Fruit fly (Drosophila melanogaster) whole organism, embryonic: ENCODE data around the gene CG3347.

Experiments used
- Abd-B ChIP-seq: fragments of 200-800 bp; sonication (Bioruptor generic); optimal IDR thresholded peaks from 2 replicates; lab custom pipeline; 2018; ENCODE audit warnings: missing biosample characterization, mild to moderate bottlenecking, missing genetic modification characterization, moderate library complexity
- Antp ChIP-seq: fragments of 200-800 bp; sonication (Bioruptor generic); optimal IDR thresholded peaks from 3 replicates; lab custom pipeline; 2016; ENCODE audit warnings: missing biosample characterization, missing genetic modification characterization
- CG13287 ChIP-seq: fragments of 200-800 bp; sonication (Bioruptor generic); IDR thresholded peaks from 2 replicates; pipeline ENCODE4 v1.3.6; 2022; ENCODE audit warnings: missing biosample characterization, missing genetic modification characterization; ENCODE audit not compliant: partially characterized antibody
- CG15269 ChIP-seq: fragments of 200-800 bp; sonication (Bioruptor generic); optimal IDR thresholded peaks from 2 replicates; lab custom pipeline; 2018; ENCODE audit warnings: missing biosample characterization, mild to moderate bottlenecking, missing genetic modification characterization, moderate library complexity
- CG15696 ChIP-seq: fragments of 200-800 bp; sonication (Bioruptor generic); optimal IDR thresholded peaks from 2 replicates; lab custom pipeline; 2019; ENCODE audit warnings: missing biosample characterization, mild to moderate bottlenecking, missing genetic modification characterization, moderate library complexity
- CG1603 ChIP-seq: fragments of 200-800 bp; sonication (Bioruptor generic); optimal IDR thresholded peaks from 2 replicates; lab custom pipeline; 2019; ENCODE audit warnings: missing biosample characterization, mild to moderate bottlenecking, missing genetic modification characterization, moderate library complexity
- CG17361 ChIP-seq: fragments of 200-800 bp; sonication (Bioruptor generic); IDR thresholded peaks from 3 replicates; pipeline ENCODE4 v1.3.6; 2022; ENCODE audit warnings: missing biosample characterization, missing genetic modification characterization
- CG17802 ChIP-seq: fragments of 200-800 bp; sonication (Bioruptor generic); optimal IDR thresholded peaks from 2 replicates; lab custom pipeline; 2018; ENCODE audit warnings: missing biosample characterization, mild to moderate bottlenecking, missing genetic modification characterization, moderate library complexity
- CG17829 ChIP-seq: fragments of 200-800 bp; optimal IDR thresholded peaks from 2 replicates; lab custom pipeline; 2019; ENCODE audit warnings: missing biosample characterization, mild to moderate bottlenecking, missing genetic modification characterization, moderate library complexity
- CG17912 ChIP-seq: fragments of 200-800 bp; sonication (Bioruptor generic); optimal IDR thresholded peaks from 2 replicates; lab custom pipeline; 2018; ENCODE audit warnings: missing biosample characterization, mild to moderate bottlenecking, missing genetic modification characterization
- CG3847 ChIP-seq: fragments of 200-800 bp; sonication (Bioruptor generic); IDR thresholded peaks from 2 replicates; pipeline ENCODE4 v1.3.6; 2022; ENCODE audit warnings: missing biosample characterization, missing genetic modification characterization
- CG4730 ChIP-seq: fragments of 200-800 bp; sonication (Bioruptor generic); IDR thresholded peaks from 2 replicates; pipeline ENCODE4 v1.3.6; 2022; ENCODE audit warnings: missing biosample characterization, missing genetic modification characterization
- CG4820 ChIP-seq: fragments of 200-800 bp; sonication (Bioruptor generic); optimal IDR thresholded peaks from 3 replicates; lab custom pipeline; 2016; ENCODE audit warnings: missing biosample characterization, missing genetic modification characterization
- CG6254 ChIP-seq: fragments of 200-800 bp; sonication (Bioruptor generic); optimal IDR thresholded peaks from 3 replicates; lab custom pipeline; 2017; ENCODE audit warnings: mild to moderate bottlenecking, missing biosample characterization, missing genetic modification reagents, missing genetic modification characterization
- CG6654 ChIP-seq: fragments of 200-800 bp; sonication (Bioruptor generic); optimal IDR thresholded peaks from 2 replicates; lab custom pipeline; 2017; ENCODE audit warnings: missing biosample characterization, mild to moderate bottlenecking, missing genetic modification characterization
- CG7357 ChIP-seq: fragments of 200-800 bp; sonication (Bioruptor generic); IDR thresholded peaks from 3 replicates; pipeline ENCODE4 v1.3.6; 2022; ENCODE audit warnings: missing biosample characterization, missing genetic modification characterization
- CG7786 ChIP-seq: fragments of 200-800 bp; sonication (Bioruptor generic); optimal IDR thresholded peaks from 2 replicates; lab custom pipeline; 2016; ENCODE audit warnings: missing biosample characterization, missing genetic modification characterization
- CG7987 ChIP-seq: fragments of 200-800 bp; sonication (Bioruptor generic); optimal IDR thresholded peaks from 2 replicates; lab custom pipeline; 2018; ENCODE audit warnings: missing biosample characterization, mild to moderate bottlenecking, missing genetic modification characterization, moderate library complexity
- CG9932 ChIP-seq: fragments of 200-800 bp; sonication (Bioruptor generic); IDR thresholded peaks from 2 replicates; pipeline ENCODE4 v1.3.6; 2022; ENCODE audit warnings: missing biosample characterization, missing genetic modification characterization
- CHES-1-like ChIP-seq: fragments of 200-800 bp; sonication (Bioruptor generic); optimal IDR thresholded peaks from 2 replicates; lab custom pipeline; 2016; ENCODE audit warnings: missing biosample characterization, missing genetic modification characterization
- Camta ChIP-seq: fragments of 200-800 bp; sonication (Bioruptor generic); optimal IDR thresholded peaks from 2 replicates; lab custom pipeline; 2016; ENCODE audit warnings: missing biosample characterization, missing genetic modification characterization
- Dad ChIP-seq: fragments of 200-800 bp; sonication (Bioruptor generic); optimal IDR thresholded peaks from 3 replicates; lab custom pipeline; 2016; ENCODE audit warnings: missing biosample characterization, missing genetic modification characterization
- Drgx ChIP-seq: fragments of 200-800 bp; sonication (Bioruptor generic); IDR thresholded peaks from 2 replicates; pipeline ENCODE4 v1.3.6; 2022; ENCODE audit warnings: missing biosample characterization, missing genetic modification characterization
- ERR ChIP-seq: fragments of 200-800 bp; sonication (Bioruptor generic); optimal IDR thresholded peaks from 2 replicates; lab custom pipeline; 2016; ENCODE audit warnings: missing biosample characterization, missing genetic modification characterization
- HmgD ChIP-seq: fragments of 200-800 bp; sonication (Bioruptor generic); optimal IDR thresholded peaks from 3 replicates; lab custom pipeline; 2016; ENCODE audit warnings: missing biosample characterization, missing genetic modification characterization
- Hsf ChIP-seq: fragments of 200-800 bp; sonication (Bioruptor generic); optimal IDR thresholded peaks from 3 replicates; lab custom pipeline; 2016; ENCODE audit warnings: missing biosample characterization, missing genetic modification characterization
- NC2α ChIP-seq: fragments of 200-800 bp; sonication (Bioruptor generic); optimal IDR thresholded peaks from 2 replicates; lab custom pipeline; 2016; ENCODE audit warnings: missing biosample characterization, missing genetic modification characterization
- NK7.1 ChIP-seq: fragments of 200-800 bp; sonication (Bioruptor generic); optimal IDR thresholded peaks from 3 replicates; lab custom pipeline; 2016; ENCODE audit warnings: missing biosample characterization, missing genetic modification characterization
- Sin3A ChIP-seq: fragments of >200 bp; optimal IDR thresholded peaks from 2 replicates; lab custom pipeline; 2018
- TFAM ChIP-seq: fragments of 200-800 bp; sonication (Bioruptor generic); optimal IDR thresholded peaks from 2 replicates; lab custom pipeline; 2017; ENCODE audit warnings: missing biosample characterization, missing genetic modification characterization, inconsistent platforms
- abd-A ChIP-seq: fragments of 200-800 bp; sonication (Bioruptor generic); optimal IDR thresholded peaks from 3 replicates; lab custom pipeline; 2019; ENCODE audit warnings: missing biosample characterization, mild to moderate bottlenecking, missing genetic modification characterization, moderate library complexity
- ac ChIP-seq: fragments of 200-800 bp; sonication (Bioruptor generic); optimal IDR thresholded peaks from 3 replicates; lab custom pipeline; 2017; ENCODE audit warnings: missing biosample characterization, mild to moderate bottlenecking, missing genetic modification characterization
- amos ChIP-seq: fragments of 200-800 bp; sonication (Bioruptor generic); IDR thresholded peaks from 2 replicates; pipeline ENCODE4 v1.3.6; 2022; ENCODE audit warnings: missing biosample characterization, missing genetic modification characterization; ENCODE audit not compliant: partially characterized antibody
- bsh ChIP-seq, 2 experiments: fragments of 200-800 bp; sonication (Bioruptor generic); optimal IDR thresholded peaks; 2 replicates each; lab custom pipeline; 2017 to 2018; ENCODE audit warnings: mild to moderate bottlenecking in 2 of 2, missing biosample characterization in 2 of 2, missing genetic modification characterization in 2 of 2, moderate library complexity in 1 of 2
- chif ChIP-seq, 2 experiments: fragments of 200-800 bp; sonication (Bioruptor generic); optimal IDR thresholded peaks; 3 replicates each; lab custom pipeline; 2016; ENCODE audit warnings: missing biosample characterization in 2 of 2, missing genetic modification characterization in 2 of 2
- exex ChIP-seq: fragments of 200-800 bp; sonication (Bioruptor generic); optimal IDR thresholded peaks from 4 replicates; lab custom pipeline; 2018; ENCODE audit warnings: missing biosample characterization, mild to moderate bottlenecking, missing genetic modification characterization, moderate library complexity
- fd96Cb ChIP-seq: fragments of 200-800 bp; sonication (Bioruptor generic); optimal IDR thresholded peaks from 2 replicates; lab custom pipeline; 2018; ENCODE audit warnings: missing biosample characterization, mild to moderate bottlenecking, missing genetic modification characterization, moderate library complexity
- fu2 ChIP-seq: fragments of 200-800 bp; sonication (Bioruptor generic); optimal IDR thresholded peaks from 2 replicates; lab custom pipeline; 2016; ENCODE audit warnings: missing biosample characterization, missing genetic modification characterization
- gfzf ChIP-seq: fragments of 200-800 bp; sonication (Bioruptor generic); optimal IDR thresholded peaks from 2 replicates; lab custom pipeline; 2016; ENCODE audit warnings: missing biosample characterization, mild to moderate bottlenecking, missing genetic modification characterization, moderate library complexity
- knrl ChIP-seq: fragments of 200-800 bp; sonication (Bioruptor generic); IDR thresholded peaks from 3 replicates; pipeline ENCODE4 v1.3.6; 2022; ENCODE audit warnings: missing biosample characterization, missing genetic modification characterization; ENCODE audit not compliant: partially characterized antibody
- peb ChIP-seq: fragments of 200-800 bp; sonication (Bioruptor generic); IDR thresholded peaks from 2 replicates; pipeline ENCODE4 v1.3.6; 2022; ENCODE audit warnings: missing biosample characterization, missing genetic modification characterization
- pho ChIP-seq: fragments of 200-800 bp; sonication (Bioruptor generic); optimal IDR thresholded peaks from 2 replicates; lab custom pipeline; 2016; ENCODE audit warnings: missing biosample characterization, missing genetic modification characterization
- ro ChIP-seq: fragments of 200-800 bp; sonication (Bioruptor generic); IDR thresholded peaks from 2 replicates; pipeline ENCODE4 v1.3.6; 2022; ENCODE audit warnings: missing biosample characterization, missing genetic modification characterization
- sim ChIP-seq: fragments of 200-800 bp; sonication (Bioruptor generic); IDR thresholded peaks from 2 replicates; pipeline ENCODE4 v1.3.6; 2022; ENCODE audit warnings: missing biosample characterization, missing genetic modification characterization
- sug ChIP-seq: fragments of 200-800 bp; optimal IDR thresholded peaks from 2 replicates; lab custom pipeline; 2019; ENCODE audit warnings: missing biosample characterization, mild to moderate bottlenecking, missing genetic modification characterization, moderate library complexity
- toy ChIP-seq: fragments of 200-800 bp; sonication (Bioruptor generic); IDR thresholded peaks from 2 replicates; pipeline ENCODE4 v1.3.6; 2022; ENCODE audit warnings: missing biosample characterization, missing genetic modification characterization
- vvl ChIP-seq: fragments of 200-800 bp; sonication (Bioruptor generic); IDR thresholded peaks from 2 replicates; pipeline ENCODE4 v1.3.6; 2022; ENCODE audit warnings: missing biosample characterization, missing genetic modification characterization
- wor ChIP-seq: fragments of 200-800 bp; sonication (Bioruptor generic); IDR thresholded peaks from 2 replicates; pipeline ENCODE4 v1.3.6; 2022; ENCODE audit warnings: missing biosample characterization, missing genetic modification characterization
- zen ChIP-seq: fragments of 200-800 bp; sonication (Bioruptor generic); optimal IDR thresholded peaks from 3 replicates; lab custom pipeline; 2018; ENCODE audit warnings: missing biosample characterization, mild to moderate bottlenecking, missing genetic modification characterization, moderate library complexity

The CG3347 gene

dm6 chr2L:3302958-3303842 lies 34.0 kb downstream of the CG3347 start, which contains the start of gene CG9663 (continued):
- peak; percentile 18 to 85 for TF ChIP-seq bsh (GFP tag; optimal IDR thresholded peaks at IDR 0.05; lab: Kevin White, UChicago)
- no peak for TF ChIP-seq Hsf (GFP tag; lab: Kevin White, UChicago)
- TF ChIP-seq CG17912 (GFP tag; lab: Kevin White, UChicago) = no peak
- peak; percentile 51; the same call in 1 of the 2 replicates for TF ChIP-seq CG9932 (GFP tag; lab: Robert Waterston, UW)
- no peak for TF ChIP-seq peb (GFP tag; lab: Robert Waterston, UW)
- no peak for TF ChIP-seq ro
- no peak for TF ChIP-seq CG4820 (GFP tag; lab: Kevin White, UChicago)
- no peak for TF ChIP-seq Camta
- no peak for TF ChIP-seq pho (GFP tag; lab: Kevin White, UChicago)
- TF ChIP-seq fd96Cb = no peak
- peak; percentile 45 for TF ChIP-seq CG3847 (GFP tag; lab: Robert Waterston, UW)
- no peak for TF ChIP-seq Abd-B (GFP tag; lab: Kevin White, UChicago)
- no peak for TF ChIP-seq sim (GFP tag; lab: Robert Waterston, UW)
- peak; percentile 44 for TF ChIP-seq sug (tag; lab: Kevin White, UChicago)
- no peak for TF ChIP-seq CG7987
- TF ChIP-seq chif (GFP tag; optimal IDR thresholded peaks at IDR 0.05; lab: Kevin White, UChicago) = no peak
- no peak; the same call in 1 of the 2 replicates for TF ChIP-seq CG13287 (GFP tag; lab: Robert Waterston, UW)
- no peak for TF ChIP-seq CG17361 (GFP tag; lab: Robert Waterston, UW)
- TF ChIP-seq Antp (GFP tag; lab: Kevin White, UChicago) = peak; percentile 7
- peak; percentile 57 for TF ChIP-seq CG1603 (tag; lab: Kevin White, UChicago)
- peak; percentile 46; the same call in 1 of the 2 replicates for TF ChIP-seq amos (GFP tag; lab: Robert Waterston, UW)
- TF ChIP-seq CG15269 (tag; lab: Kevin White, UChicago) = no peak
- peak; percentile 26 for TF ChIP-seq CG7786 (GFP tag; lab: Kevin White, UChicago)
- TF ChIP-seq CG17802 (tag; lab: Kevin White, UChicago) = no peak
- TF ChIP-seq toy (GFP tag; lab: Robert Waterston, UW) = no peak
- TF ChIP-seq TFAM = no peak
- no peak for TF ChIP-seq wor (GFP tag; lab: Robert Waterston, UW)
- TF ChIP-seq HmgD (GFP tag; lab: Kevin White, UChicago) = peak; percentile 66
- TF ChIP-seq Drgx (GFP tag; lab: Robert Waterston, UW) = peak; percentile 61
- peak; percentile 19 for TF ChIP-seq ERR (GFP tag; lab: Kevin White, UChicago)
- peak; percentile 16 for TF ChIP-seq CG6254 (GFP tag; lab: Kevin White, UChicago)
- TF ChIP-seq fu2 = no peak
- peak; percentile 69 for TF ChIP-seq abd-A
- TF ChIP-seq ac (GFP tag; lab: Kevin White, UChicago) = no peak
- TF ChIP-seq CHES-1-like (GFP tag; lab: Kevin White, UChicago) = peak; percentile 35
- TF ChIP-seq knrl (GFP tag; lab: Robert Waterston, UW) = no peak
- TF ChIP-seq CG15696 (tag; lab: Kevin White, UChicago) = no peak
- no peak for TF ChIP-seq CG4730 (GFP tag; lab: Robert Waterston, UW)
- peak; percentile 53 for TF ChIP-seq Sin3A (lab: Kevin White, UChicago)
- no peak for TF ChIP-seq zen (tag; lab: Kevin White, UChicago)
- peak; percentile 37; the same call in 1 of the 2 replicates for TF ChIP-seq vvl (GFP tag; lab: Robert Waterston, UW)
- peak; percentile 7 for TF ChIP-seq NK7.1 (GFP tag; lab: Kevin White, UChicago)
- peak; percentile 9 for TF ChIP-seq CG17829 (tag; lab: Kevin White, UChicago)
- no peak for TF ChIP-seq CG6654 (GFP tag; lab: Kevin White, UChicago)
- no peak for TF ChIP-seq Dad (GFP tag; lab: Kevin White, UChicago)
- no peak for TF ChIP-seq NC2α (GFP tag; lab: Kevin White, UChicago)
- peak; percentile 86 for TF ChIP-seq exex (tag; lab: Kevin White, UChicago)
- peak; percentile 91 for TF ChIP-seq gfzf (GFP tag; lab: Kevin White, UChicago)
- no peak for TF ChIP-seq CG7357 (GFP tag; lab: Robert Waterston, UW)
